Worm (Caenorhabditis elegans): ENCODE data around the gene W06B4.1.

W06B4.1 gene

DNA sequence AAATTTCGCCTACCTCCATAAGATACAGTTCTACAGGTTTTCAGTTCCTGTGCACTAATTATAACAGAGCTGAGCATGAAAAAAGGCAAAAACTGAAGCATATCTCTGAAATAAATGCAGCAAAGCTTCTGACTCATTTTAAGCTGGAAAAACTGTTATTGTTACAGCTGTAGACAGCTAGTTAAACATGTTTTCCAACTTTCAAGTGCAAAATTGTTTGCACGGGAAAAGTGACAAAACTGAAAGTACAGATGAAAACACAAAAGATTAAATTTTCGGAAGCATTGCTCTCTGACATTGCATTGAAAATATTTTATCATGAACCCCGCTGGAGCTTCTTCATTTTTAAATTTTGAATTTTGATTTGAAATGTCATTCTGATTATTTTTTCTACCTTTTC, 19.3 kb downstream of the W06B4.1 start, which contains the start of gene T05C1.5:
TSS of gene T05C1.5 (minus strand) at position 101 of the 400 bp plus-strand sequence.
- TF ChIP-seq ceh-58 (GFP tag; IDR thresholded peaks at IDR 0.05) (no peak), ceh-27 (GFP tag; optimal IDR thresholded peaks at IDR 0.05) (no peak), atf-7 (tag; optimal IDR thresholded peaks at IDR 0.05) (no peak), Y53G8AR.9 (GFP tag; conservative IDR thresholded peaks at IDR 0.05) (no peak), fkh-3 (tag; optimal IDR thresholded peaks at IDR 0.05) (no peak), cebp-2 (GFP tag; IDR thresholded peaks at IDR 0.05) (no peak), F55B11.4 (tag; optimal IDR thresholded peaks at IDR 0.05; ENCODE audit: borderline replicate concordance, insufficient read depth) (no peak), pha-4 (tag; optimal IDR thresholded peaks at IDR 0.05) (no peak), ztf-26 (tag; optimal IDR thresholded peaks at IDR 0.05) (no peak), F52B5.7 (tag; optimal IDR thresholded peaks at IDR 0.05) (no peak), ZK185.1 (tag; optimal IDR thresholded peaks at IDR 0.05; ENCODE audit: poor library complexity, severe bottlenecking) (no peak), bed-2 (GFP tag; IDR thresholded peaks at IDR 0.05) (no peak), dpl-1 (GFP tag; optimal IDR thresholded peaks at IDR 0.05) (no peak), Y95B8A.8 (GFP tag; IDR thresholded peaks at IDR 0.05) (no peak), snpc-1.3 (tag; optimal IDR thresholded peaks at IDR 0.05; ENCODE audit: insufficient read depth) (no peak), F57A8.1 (GFP tag; optimal IDR thresholded peaks at IDR 0.05) (no peak), efl-1 (GFP tag; optimal IDR thresholded peaks at IDR 0.05) (no peak), hlh-12 (tag; optimal IDR thresholded peaks at IDR 0.05) (no peak)

DNA sequence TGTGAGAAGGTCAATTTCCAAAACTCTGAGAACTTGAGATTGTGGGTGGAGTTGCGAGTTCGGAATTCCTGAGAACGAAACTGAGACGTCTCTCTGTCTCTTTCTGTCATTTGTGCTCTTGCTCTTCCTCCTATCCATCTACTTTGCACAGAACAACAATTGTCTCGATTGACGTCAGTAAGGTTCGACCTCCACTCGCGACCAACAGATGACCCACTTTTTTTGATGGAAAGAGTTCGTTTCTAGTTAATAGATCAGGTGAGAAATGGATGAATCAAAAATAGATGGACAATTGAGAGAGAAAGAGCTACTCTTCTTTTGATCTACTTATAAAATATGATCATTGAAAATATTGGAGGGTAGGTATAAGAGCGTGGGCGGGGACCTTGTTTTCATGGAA, 23.1 kb downstream of the W06B4.1 start:
- no peak for TF ChIP-seq tbx-9 (tag; optimal IDR thresholded peaks at IDR 0.05; ENCODE audit: borderline replicate concordance)
- no peak for TF ChIP-seq lin-35 (GFP tag; optimal IDR thresholded peaks at IDR 0.05)
- no peak for TF ChIP-seq attf-3 (GFP tag; conservative IDR thresholded peaks at IDR 0.05)
- no peak for TF ChIP-seq K12H6.12 (tag; optimal IDR thresholded peaks at IDR 0.05)
- TF ChIP-seq T07F8.4 (tag; optimal IDR thresholded peaks at IDR 0.05): no peak
- no peak for TF ChIP-seq rcor-1 (GFP tag; IDR thresholded peaks at IDR 0.05)
- TF ChIP-seq ztf-25 (GFP tag; IDR thresholded peaks at IDR 0.05): no peak
- TF ChIP-seq sdz-38 (tag; optimal IDR thresholded peaks at IDR 0.05): no peak
- no peak for TF ChIP-seq attf-6 (GFP tag; IDR thresholded peaks at IDR 0.05)
- no peak for TF ChIP-seq lin-26 (GFP tag; IDR thresholded peaks at IDR 0.05)
- no peak for TF ChIP-seq tbp1 (GFP tag; optimal IDR thresholded peaks at IDR 0.05)
- no peak for TF ChIP-seq bed-1 (GFP tag; IDR thresholded peaks at IDR 0.05)
- no peak for TF ChIP-seq atf-7 (tag; optimal IDR thresholded peaks at IDR 0.05)
- TF ChIP-seq lsl-1 (GFP tag; optimal IDR thresholded peaks at IDR 0.05): no peak
- no peak for TF ChIP-seq F39B2.1 (GFP tag; IDR thresholded peaks at IDR 0.05)
- TF ChIP-seq zfh-2 (GFP tag; conservative IDR thresholded peaks at IDR 0.05): no peak
- no peak for TF ChIP-seq dox-1 (GFP tag; IDR thresholded peaks at IDR 0.05)

DNA sequence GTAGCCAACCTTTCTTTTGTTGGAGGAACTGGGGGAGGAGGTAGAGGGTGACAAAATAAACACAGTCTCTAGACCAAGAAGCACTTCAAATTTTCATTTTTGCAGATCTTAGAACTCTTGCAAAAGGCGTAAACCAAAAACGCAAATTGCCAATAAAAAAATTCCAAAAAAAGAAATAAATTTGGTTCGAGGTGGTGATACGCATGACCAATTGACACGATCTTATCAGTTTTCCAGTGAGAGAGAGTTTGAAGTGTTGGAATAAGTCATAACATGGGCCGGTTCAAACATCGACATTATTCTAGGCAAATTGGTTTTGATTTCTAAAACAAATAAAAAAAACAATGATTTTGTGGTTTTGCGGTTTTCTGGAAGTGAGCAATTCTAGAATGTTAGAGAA, 24.4 kb downstream of the W06B4.1 start:
- TF ChIP-seq madf-6 (GFP tag; IDR thresholded peaks at IDR 0.05) (no peak), ama-1 (optimal IDR thresholded peaks at IDR 0.05) (no peak), ama-1 (GFP tag; optimal IDR thresholded peaks at IDR 0.05) (no peak), nhr-80 (tag; optimal IDR thresholded peaks at IDR 0.05) (peak; percentile 62)

Measured in whole organism, young adult.